Fruit fly (Drosophila melanogaster) whole organism, prepupa: ENCODE results near the gene Polr2A.

Experiments
- Blimp-1 ChIP-seq: fragments of 200-800 bp; sonication (Bioruptor generic); optimal IDR thresholded peaks from 3 replicates; lab custom pipeline; 2017; ENCODE audit warnings: missing biosample characterization, missing genetic modification characterization, mild to moderate bottlenecking, moderate library complexity, missing genetic modification reagents
- CG10669 ChIP-seq: fragments of 200-800 bp; sonication (Bioruptor generic); optimal IDR thresholded peaks from 3 replicates; lab custom pipeline; 2018; ENCODE audit warnings: missing biosample characterization, mild to moderate bottlenecking, missing genetic modification characterization, moderate library complexity
- CG32006 ChIP-seq: fragments of 200-800 bp; sonication (Bioruptor generic); optimal IDR thresholded peaks from 3 replicates; lab custom pipeline; 2017; ENCODE audit warnings: missing biosample characterization, mild to moderate bottlenecking, missing genetic modification characterization
- CG3919 ChIP-seq: fragments of 200-800 bp; sonication (Bioruptor generic); optimal IDR thresholded peaks from 3 replicates; lab custom pipeline; 2016; ENCODE audit warnings: missing biosample characterization, missing genetic modification characterization
- CG6163 ChIP-seq: fragments of 200-800 bp; sonication (Bioruptor generic); IDR thresholded peaks from 3 replicates; pipeline ENCODE4 v1.3.6; 2022; ENCODE audit warnings: missing biosample characterization, missing genetic modification characterization
- Smox ChIP-seq: fragments of 200-800 bp; sonication (Bioruptor generic); optimal IDR thresholded peaks from 3 replicates; lab custom pipeline; 2016; ENCODE audit warnings: missing biosample characterization, missing genetic modification characterization
- Sox102F ChIP-seq: fragments of 200-800 bp; sonication (Bioruptor generic); optimal IDR thresholded peaks from 2 replicates; lab custom pipeline; 2016; ENCODE audit warnings: missing biosample characterization, mild to moderate bottlenecking, missing genetic modification characterization
- Sox14 ChIP-seq: fragments of 200-800 bp; sonication (Bioruptor generic); optimal IDR thresholded peaks from 3 replicates; lab custom pipeline; 2016; ENCODE audit warnings: missing biosample characterization, missing genetic modification characterization
- dsx ChIP-seq: fragments of 200-800 bp; optimal IDR thresholded peaks from 3 replicates; lab custom pipeline; 2019; ENCODE audit warnings: missing biosample characterization, mild to moderate bottlenecking, missing genetic modification characterization, moderate library complexity; ENCODE audit not compliant: poor library complexity, severe bottlenecking
- fd59A ChIP-seq: fragments of 200-800 bp; sonication (Bioruptor generic); optimal IDR thresholded peaks from 2 replicates; lab custom pipeline; 2017; ENCODE audit warnings: missing biosample characterization, mild to moderate bottlenecking, missing genetic modification characterization, missing genetic modification reagents
- salr ChIP-seq, 2 experiments: fragments of 200-800 bp; sonication (Bioruptor generic); optimal IDR thresholded peaks; 3 replicates each; lab custom pipeline; 2016 to 2018; ENCODE audit warnings: missing biosample characterization in 2 of 2, missing genetic modification characterization in 2 of 2, mild to moderate bottlenecking in 1 of 2
- topi ChIP-seq: fragments of 200-800 bp; sonication (Bioruptor generic); optimal IDR thresholded peaks from 3 replicates; lab custom pipeline; 2016; ENCODE audit warnings: missing biosample characterization, missing genetic modification characterization

dm6 chrX:11600795-11601358 is 30.8 kb upstream of the Polr2A start:
- TF ChIP-seq Blimp-1: peak; percentile 39
- no peak for TF ChIP-seq salr (GFP tag; optimal IDR thresholded peaks at IDR 0.05; lab: Kevin White, UChicago)
- TF ChIP-seq Smox (GFP tag; lab: Kevin White, UChicago): no peak
- TF ChIP-seq Sox102F (GFP tag; lab: Kevin White, UChicago): no peak
- no peak for TF ChIP-seq fd59A
- TF ChIP-seq CG10669 (GFP tag; lab: Kevin White, UChicago): no peak
- no peak for TF ChIP-seq dsx (GFP tag; lab: Kevin White, UChicago)
- TF ChIP-seq Sox14 (GFP tag; lab: Kevin White, UChicago): peak; percentile 60
- TF ChIP-seq CG6163 (GFP tag; lab: Robert Waterston, UW): 0 out of 3 replicates have a peak, but pooled peaks have one; percentile 13
- no peak for TF ChIP-seq CG32006 (GFP tag; lab: Kevin White, UChicago)
- TF ChIP-seq CG3919 (GFP tag; lab: Kevin White, UChicago): no peak
- peak; percentile 62 for TF ChIP-seq topi (GFP tag; lab: Kevin White, UChicago)
